Worm (Caenorhabditis elegans) whole organism, L3 larva: ENCODE results near the gene aat-2.

ENCODE experiments used
- R02D3.7 ChIP-seq: fragments of 150-350 bp; optimal IDR thresholded peaks from 2 replicates; lab custom pipeline; 2014; ENCODE audit warnings: missing biosample characterization, missing genetic modification characterization
- ZK546.5 ChIP-seq: sonication (generic microtip); optimal IDR thresholded peaks from 2 replicates; lab custom pipeline; 2017; ENCODE audit warnings: missing biosample characterization, missing genetic modification characterization
- ama-1 ChIP-seq: fragments of 150-350 bp; optimal IDR thresholded peaks from 2 replicates; lab custom pipeline; 2018
- ceh-16 ChIP-seq: sonication (generic microtip); optimal IDR thresholded peaks from 2 replicates; lab custom pipeline; 2017; ENCODE audit warnings: missing biosample characterization, missing genetic modification characterization
- ceh-28 ChIP-seq: fragments of 150-350 bp; optimal IDR thresholded peaks from 2 replicates; lab custom pipeline; 2014; ENCODE audit warnings: missing biosample characterization, missing genetic modification reagents, missing genetic modification characterization
- ceh-82 ChIP-seq: fragments of 150-350 bp; optimal IDR thresholded peaks from 2 replicates; lab custom pipeline; 2014; ENCODE audit warnings: missing biosample characterization, missing genetic modification characterization
- ceh-9 ChIP-seq: sonication (generic microtip); optimal IDR thresholded peaks from 2 replicates; lab custom pipeline; 2018; ENCODE audit warnings: missing biosample characterization, missing genetic modification characterization
- daf-12 ChIP-seq: fragments of 150-350 bp; optimal IDR thresholded peaks from 2 replicates; lab custom pipeline; 2014; ENCODE audit warnings: missing biosample characterization, missing genetic modification reagents, missing genetic modification characterization
- egl-27 ChIP-seq: sonication (generic microtip); optimal IDR thresholded peaks from 4 replicates; lab custom pipeline; 2017; ENCODE audit warnings: missing biosample characterization, missing genetic modification reagents, missing genetic modification characterization
- egl-5 ChIP-seq: fragments of 150-350 bp; optimal IDR thresholded peaks from 2 replicates; lab custom pipeline; 2017; ENCODE audit warnings: missing biosample characterization, missing genetic modification reagents, missing genetic modification characterization, inconsistent platforms
- elt-1 ChIP-seq: fragments of 150-350 bp; optimal IDR thresholded peaks from 2 replicates; lab custom pipeline; 2014; ENCODE audit warnings: missing biosample characterization, missing genetic modification characterization
- elt-2 ChIP-seq: sonication (generic microtip); optimal IDR thresholded peaks from 2 replicates; lab custom pipeline; 2016; ENCODE audit warnings: missing genetic modification reagents, mild to moderate bottlenecking, missing genetic modification characterization, missing compliant biosample characterization
- elt-3 ChIP-seq, 3 experiments: fragments of 150-350 bp in 1 of 3; sonication (generic microtip) in 2 of 3; optimal IDR thresholded peaks; 2 replicates in 2 of 3; 4 replicates in 1 of 3; lab custom pipeline; 2014 to 2017; ENCODE audit warnings: missing biosample characterization in 3 of 3, missing genetic modification characterization in 3 of 3
- fkh-10 ChIP-seq: sonication (generic microtip); optimal IDR thresholded peaks from 2 replicates; lab custom pipeline; 2017; ENCODE audit warnings: missing biosample characterization, missing genetic modification reagents, missing genetic modification characterization
- fkh-2 ChIP-seq: fragments of 150-350 bp; optimal IDR thresholded peaks from 2 replicates; lab custom pipeline; 2014; ENCODE audit warnings: missing biosample characterization, missing genetic modification reagents, missing genetic modification characterization
- fos-1 ChIP-seq: fragments of 150-350 bp; optimal IDR thresholded peaks from 2 replicates; lab custom pipeline; 2014; ENCODE audit warnings: missing biosample characterization, missing genetic modification characterization
- hmg-11 ChIP-seq: sonication (generic microtip); optimal IDR thresholded peaks from 2 replicates; lab custom pipeline; 2016; ENCODE audit warnings: missing genetic modification characterization, missing compliant biosample characterization
- jun-1 ChIP-seq: fragments of 150-350 bp; optimal IDR thresholded peaks from 2 replicates; lab custom pipeline; 2014; ENCODE audit warnings: missing biosample characterization, missing genetic modification reagents, missing genetic modification characterization
- lin-15B ChIP-seq: fragments of 150-350 bp; optimal IDR thresholded peaks from 2 replicates; lab custom pipeline; 2014; ENCODE audit warnings: missing biosample characterization, missing genetic modification characterization
- lin-39 ChIP-seq: fragments of 150-350 bp; optimal IDR thresholded peaks from 2 replicates; lab custom pipeline; 2018; ENCODE audit warnings: missing biosample characterization, missing genetic modification reagents, missing genetic modification characterization
- mdl-1 ChIP-seq: fragments of 150-350 bp; optimal IDR thresholded peaks from 2 replicates; lab custom pipeline; 2014; ENCODE audit warnings: missing biosample characterization, missing genetic modification characterization
- mml-1 ChIP-seq: fragments of 150-350 bp; sonication (generic microtip); optimal IDR thresholded peaks from 3 replicates; lab custom pipeline; 2014; ENCODE audit warnings: missing biosample characterization, missing genetic modification characterization
- nfya-1 ChIP-seq: sonication (generic microtip); optimal IDR thresholded peaks from 2 replicates; lab custom pipeline; 2017; ENCODE audit warnings: missing genetic modification characterization, mild to moderate bottlenecking, missing compliant biosample characterization, antibody characterized with exemption, moderate library complexity; ENCODE audit not compliant: insufficient read depth
- nhr-11 ChIP-seq: fragments of 150-350 bp; optimal IDR thresholded peaks from 2 replicates; lab custom pipeline; 2014; ENCODE audit warnings: missing biosample characterization, missing genetic modification characterization
- nhr-12 ChIP-seq: fragments of 150-350 bp; optimal IDR thresholded peaks from 2 replicates; lab custom pipeline; 2014; ENCODE audit warnings: missing biosample characterization, missing genetic modification characterization
- nhr-23 ChIP-seq: fragments of 150-350 bp; optimal IDR thresholded peaks from 2 replicates; lab custom pipeline; 2014; ENCODE audit warnings: missing biosample characterization, missing genetic modification reagents, missing genetic modification characterization
- nhr-237 ChIP-seq: fragments of 150-350 bp; optimal IDR thresholded peaks from 2 replicates; lab custom pipeline; 2014; ENCODE audit warnings: missing biosample characterization, missing genetic modification characterization
- nhr-25 ChIP-seq: sonication (generic microtip); optimal IDR thresholded peaks from 2 replicates; lab custom pipeline; 2017; ENCODE audit warnings: missing biosample characterization, missing genetic modification characterization
- nhr-28 ChIP-seq: fragments of 150-350 bp; optimal IDR thresholded peaks from 2 replicates; lab custom pipeline; 2014; ENCODE audit warnings: missing biosample characterization, missing genetic modification characterization
- nhr-43 ChIP-seq: sonication (generic microtip); optimal IDR thresholded peaks from 2 replicates; lab custom pipeline; 2016; ENCODE audit warnings: mild to moderate bottlenecking, missing genetic modification characterization, missing compliant biosample characterization; ENCODE audit not compliant: poor library complexity, severe bottlenecking
- nhr-77 ChIP-seq: fragments of 150-350 bp; optimal IDR thresholded peaks from 2 replicates; lab custom pipeline; 2014; ENCODE audit warnings: missing biosample characterization, missing genetic modification characterization
- pha-4 ChIP-seq: fragments of 150-350 bp; optimal IDR thresholded peaks from 2 replicates; lab custom pipeline; 2014; ENCODE audit warnings: missing biosample characterization, missing genetic modification reagents, missing genetic modification characterization
- pqm-1 ChIP-seq: fragments of 150-350 bp; optimal IDR thresholded peaks from 2 replicates; lab custom pipeline; 2017; ENCODE audit warnings: missing biosample characterization, missing genetic modification characterization, inconsistent platforms
- sea-2 ChIP-seq: fragments of 150-350 bp; sonication (generic microtip); optimal IDR thresholded peaks from 4 replicates; lab custom pipeline; 2014; ENCODE audit warnings: missing biosample characterization, missing genetic modification reagents, missing genetic modification characterization
- snpc-4 ChIP-seq: fragments of 150-350 bp; optimal IDR thresholded peaks from 2 replicates; lab custom pipeline; 2014; ENCODE audit warnings: missing biosample characterization, missing genetic modification characterization
- tbx-2 ChIP-seq: sonication (generic microtip); optimal IDR thresholded peaks from 2 replicates; lab custom pipeline; 2016; ENCODE audit warnings: mild to moderate bottlenecking, missing genetic modification characterization, missing compliant biosample characterization
- unc-62 ChIP-seq: fragments of 150-350 bp; sonication (generic microtip); optimal IDR thresholded peaks from 4 replicates; lab custom pipeline; 2014; ENCODE audit warnings: missing biosample characterization, missing genetic modification reagents, missing genetic modification characterization
- ztf-11 ChIP-seq: fragments of 150-350 bp; optimal IDR thresholded peaks from 2 replicates; lab custom pipeline; 2014; ENCODE audit warnings: missing biosample characterization, missing genetic modification characterization

The aat-2 gene

DNA sequence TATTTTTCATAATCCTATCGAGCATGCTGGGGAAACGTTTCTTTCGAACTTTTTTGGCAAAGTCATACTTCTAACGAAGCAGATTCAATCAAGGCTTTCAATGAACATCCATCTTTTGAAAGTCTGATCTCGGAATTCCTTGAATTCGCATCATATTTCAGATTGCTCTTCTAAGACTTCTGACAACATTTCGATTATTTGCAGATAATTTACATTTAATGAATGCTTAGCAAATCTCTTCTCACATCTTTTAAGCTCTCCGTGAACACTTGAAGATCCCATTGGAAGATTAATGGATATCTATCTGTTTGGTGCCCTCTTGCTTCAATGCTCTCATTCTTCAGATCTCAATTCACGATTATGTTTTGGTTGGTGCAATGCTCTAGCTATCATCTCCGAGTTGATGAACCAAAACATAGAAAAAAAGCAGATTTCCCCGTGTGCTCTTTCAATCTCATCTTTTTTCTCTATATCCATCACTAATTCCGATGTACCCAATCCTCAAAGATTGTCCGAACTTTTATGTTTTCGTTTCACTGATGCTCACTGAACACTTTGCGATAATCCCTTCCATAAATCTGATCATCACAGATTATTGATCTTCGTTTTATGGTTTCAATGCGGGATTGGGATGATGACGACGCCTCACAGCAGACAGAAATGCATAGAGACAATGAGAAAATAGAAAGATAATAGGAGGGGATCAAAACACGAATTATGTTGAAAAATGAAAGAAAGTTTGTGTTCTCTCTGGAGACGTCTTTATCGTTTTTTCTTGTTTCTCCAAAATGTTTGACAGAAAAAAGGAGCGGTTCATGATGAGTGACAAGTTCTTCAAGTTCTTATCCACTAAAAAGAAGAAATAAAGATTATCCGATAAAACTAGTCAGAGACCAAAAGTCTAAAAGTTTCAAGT is 28.2 kb upstream of the aat-2 start:
- TF ChIP-seq ceh-82: no peak
- TF ChIP-seq nhr-25: no peak
- TF ChIP-seq tbx-2 (tag; lab: Kevin White, UChicago): no peak
- peak; percentile 7 for TF ChIP-seq nhr-23
- TF ChIP-seq nfya-1 (tag; lab: Kevin White, UChicago): no peak
- TF ChIP-seq sea-2: no peak
- TF ChIP-seq ZK546.5: no peak
- no peak for TF ChIP-seq egl-27 (tag; lab: Kevin White, UChicago)
- no peak for TF ChIP-seq ceh-28
- peak; percentile 66 for TF ChIP-seq nhr-43
- TF ChIP-seq fkh-2 (tag; lab: Kevin White, UChicago): no peak
- TF ChIP-seq unc-62 (GFP tag; lab: Kevin White, UChicago): peak; percentile 56
- TF ChIP-seq nhr-12 (tag; lab: Kevin White, UChicago): no peak
- TF ChIP-seq nhr-237: no peak
- peak; percentile 85 for TF ChIP-seq elt-1 (tag; lab: Kevin White, UChicago)
- TF ChIP-seq lin-39: no peak
- no peak for TF ChIP-seq pqm-1 (tag; lab: Kevin White, UChicago)
- no peak for TF ChIP-seq mdl-1 (tag; lab: Kevin White, UChicago)
- no peak for TF ChIP-seq ceh-16 (tag; lab: Kevin White, UChicago)
- TF ChIP-seq nhr-28 (tag; lab: Kevin White, UChicago): no peak
- TF ChIP-seq jun-1: no peak
- no peak for TF ChIP-seq mml-1 (tag; lab: Kevin White, UChicago)

DNA sequence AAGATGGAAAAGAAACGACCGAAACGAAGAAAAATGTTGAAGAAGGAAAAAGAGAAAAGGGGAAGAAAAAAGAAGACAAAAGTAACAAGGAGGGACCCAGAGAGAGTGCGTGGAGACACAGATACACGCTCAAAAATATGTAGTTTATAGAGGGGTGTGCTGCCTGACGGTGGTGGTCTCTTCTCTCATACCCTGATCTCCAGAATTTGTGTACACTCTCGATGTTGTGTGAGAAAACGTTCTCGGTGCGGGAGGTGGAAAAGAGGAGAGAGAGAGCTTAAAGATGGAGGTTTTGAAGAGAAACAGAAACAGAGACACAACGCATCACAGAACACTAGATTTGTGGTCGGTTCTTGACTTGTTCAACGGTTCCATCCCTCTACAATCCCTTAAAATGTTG is 27.4 kb upstream of the aat-2 start:
- TF ChIP-seq egl-27 (tag; lab: Kevin White, UChicago): peak; percentile 21
- no peak for TF ChIP-seq mml-1 (tag; lab: Kevin White, UChicago)
- peak; percentile 40 for TF ChIP-seq nhr-43
- no peak for TF ChIP-seq ceh-9
- TF ChIP-seq pha-4 (tag; lab: Kevin White, UChicago): peak; percentile 33
- TF ChIP-seq fos-1 (tag; lab: Kevin White, UChicago): no peak
- TF ChIP-seq lin-15B: peak; percentile 45
- TF ChIP-seq nhr-77: no peak
- peak; percentile 53 for TF ChIP-seq unc-62 (GFP tag; lab: Kevin White, UChicago)
- TF ChIP-seq snpc-4 (tag; lab: Kevin White, UChicago): peak; percentile 45
- TF ChIP-seq tbx-2 (tag; lab: Kevin White, UChicago): peak; percentile 31
- no peak for TF ChIP-seq nhr-11 (tag; lab: Kevin White, UChicago)
- no peak for TF ChIP-seq sea-2
- peak; percentile 46 for TF ChIP-seq fkh-10 (GFP tag; lab: Kevin White, UChicago)
- no peak for TF ChIP-seq nhr-28 (tag; lab: Kevin White, UChicago)
- no peak for TF ChIP-seq elt-3 (tag; optimal IDR thresholded peaks at IDR 0.05; lab: Kevin White, UChicago)
- TF ChIP-seq elt-1 (tag; lab: Kevin White, UChicago): no peak
- TF ChIP-seq hmg-11 (tag; lab: Kevin White, UChicago): peak; percentile 79
- TF ChIP-seq lin-39: peak; percentile 95
- TF ChIP-seq ztf-11 (tag; lab: Kevin White, UChicago): no peak
- TF ChIP-seq ceh-16 (tag; lab: Kevin White, UChicago): no peak
- TF ChIP-seq mdl-1 (tag; lab: Kevin White, UChicago): no peak
- TF ChIP-seq R02D3.7: peak; percentile 9
- TF ChIP-seq egl-5 (tag; lab: Kevin White, UChicago): peak; percentile 8
- TF ChIP-seq nfya-1 (tag; lab: Kevin White, UChicago): peak; percentile 70
- peak; percentile 59 for TF ChIP-seq ceh-28
- TF ChIP-seq, all 47 proteins: peak for 14

ce11 chrV:9272624-9273023 is 26.5 kb upstream of the aat-2 start:
- TF ChIP-seq daf-12 (no peak), egl-27 (tag; lab: Kevin White, UChicago) (no peak), nhr-25 (no peak), fkh-2 (tag; lab: Kevin White, UChicago) (no peak), ceh-16 (tag; lab: Kevin White, UChicago) (no peak), tbx-2 (tag; lab: Kevin White, UChicago) (no peak), nhr-11 (tag; lab: Kevin White, UChicago) (no peak), nhr-43 (no peak), nhr-12 (tag; lab: Kevin White, UChicago) (no peak), nhr-77 (no peak), sea-2 (no peak), pha-4 (tag; lab: Kevin White, UChicago) (no peak), elt-2 (tag; lab: Kevin White, UChicago) (no peak), ceh-9 (no peak), unc-62 (GFP tag; lab: Kevin White, UChicago) (no peak), ama-1 (no peak), R02D3.7 (no peak)
